Worm (Caenorhabditis elegans) whole organism, midembryonic: ENCODE results near the gene F10E9.12.

Source experiments
- T22C8.4 ChIP-seq: fragments of 200-800 bp; sonication (Bioruptor generic); IDR thresholded peaks from 2 replicates; pipeline ENCODE4 v1.3.6; 2022; ENCODE audit warnings: missing genetic modification characterization, missing compliant biosample characterization
- cog-1 ChIP-seq: sonication (generic microtip); optimal IDR thresholded peaks from 2 replicates; lab custom pipeline; 2016; ENCODE audit warnings: missing genetic modification characterization, missing compliant biosample characterization
- flt-1 ChIP-seq: fragments of 200-800 bp; sonication (Bioruptor generic); IDR thresholded peaks from 2 replicates; pipeline ENCODE4 v1.3.6; 2022; ENCODE audit warnings: missing genetic modification characterization, missing compliant biosample characterization
- klf-2 ChIP-seq: fragments of 200-800 bp; sonication (Bioruptor generic); conservative IDR thresholded peaks from 2 replicates; pipeline ENCODE4 v1.3.6; 2022; ENCODE audit warnings: missing genetic modification reagents, missing genetic modification characterization, missing compliant biosample characterization
- med-1 ChIP-seq: sonication (generic microtip); optimal IDR thresholded peaks from 2 replicates; lab custom pipeline; 2017; ENCODE audit warnings: missing genetic modification characterization, mild to moderate bottlenecking, missing compliant biosample characterization, antibody characterized with exemption, missing genetic modification reagents; ENCODE audit not compliant: insufficient read depth
- ref-1 ChIP-seq: fragments of 200-800 bp; sonication (Bioruptor generic); conservative IDR thresholded peaks from 2 replicates; pipeline ENCODE4 v1.3.6; 2022; ENCODE audit warnings: missing genetic modification reagents, missing genetic modification characterization, missing compliant biosample characterization
- tab-1 ChIP-seq: fragments of 200-800 bp; sonication (Bioruptor generic); IDR thresholded peaks from 2 replicates; pipeline ENCODE4 v1.3.6; 2022; ENCODE audit warnings: missing genetic modification characterization, missing compliant biosample characterization
- ztf-23 ChIP-seq: fragments of 200-800 bp; sonication (Bioruptor generic); IDR thresholded peaks from 2 replicates; pipeline ENCODE4 v1.3.6; 2022; ENCODE audit warnings: missing genetic modification reagents, missing genetic modification characterization, missing compliant biosample characterization
- ztf-29 ChIP-seq: fragments of 200-800 bp; sonication (Bioruptor generic); IDR thresholded peaks from 2 replicates; pipeline ENCODE4 v1.3.6; 2022; ENCODE audit warnings: missing genetic modification reagents, missing genetic modification characterization, missing compliant biosample characterization

DNA sequence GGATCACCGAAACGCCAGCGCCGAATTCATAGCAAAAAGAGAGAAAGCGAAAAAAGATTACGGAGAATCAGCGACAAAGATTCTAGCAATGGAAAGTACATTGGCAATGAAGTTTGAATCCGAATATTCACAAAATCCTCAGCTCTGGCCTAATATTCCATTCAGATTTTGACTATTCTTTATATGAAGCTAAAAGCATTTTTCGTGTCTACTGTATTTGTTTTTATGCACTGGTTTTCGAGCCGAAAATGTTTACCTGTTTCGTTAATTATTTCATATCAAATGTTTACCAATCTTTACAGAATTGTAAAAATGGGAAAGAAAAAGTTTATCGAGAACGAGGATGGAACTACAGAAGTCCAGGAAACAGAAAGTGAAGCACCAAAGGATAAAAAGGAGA, 16.1 kb upstream of the F10E9.12 start, which contains the start of gene F10E9.4:
- no peak for TF ChIP-seq ztf-29 (GFP tag; lab: Robert Waterston, UW)
- no peak for TF ChIP-seq T22C8.4 (GFP tag; lab: Robert Waterston, UW)
- TF ChIP-seq ref-1 (GFP tag; lab: Robert Waterston, UW): no peak
- no peak for TF ChIP-seq klf-2
- TF ChIP-seq ztf-23 (GFP tag; lab: Robert Waterston, UW): no peak
- no peak for TF ChIP-seq flt-1 (GFP tag; lab: Robert Waterston, UW)
- TF ChIP-seq med-1 (GFP tag; lab: Kevin White, UChicago): no peak
- no peak for TF ChIP-seq tab-1 (GFP tag; lab: Robert Waterston, UW)
- TF ChIP-seq cog-1 (tag; lab: Kevin White, UChicago): no peak
